Worm (Caenorhabditis elegans) whole organism, L2 larva: ENCODE measurements around the gene Y17G7B.8.

ENCODE experiments used
- aly-2 ChIP-seq: fragments of 150-350 bp; optimal IDR thresholded peaks from 2 replicates; lab custom pipeline; 2014; ENCODE audit warnings: missing biosample characterization, missing genetic modification characterization
- ama-1 ChIP-seq: fragments of 150-350 bp; optimal IDR thresholded peaks from 2 replicates; lab custom pipeline; 2018; ENCODE audit warnings: inconsistent platforms
- elt-3 ChIP-seq: sonication (generic microtip); optimal IDR thresholded peaks from 2 replicates; lab custom pipeline; 2017; ENCODE audit warnings: missing biosample characterization, missing genetic modification characterization
- lin-13 ChIP-seq: fragments of 150-350 bp; optimal IDR thresholded peaks from 2 replicates; lab custom pipeline; 2014; ENCODE audit warnings: missing biosample characterization, missing genetic modification reagents, missing genetic modification characterization
- lsy-2 ChIP-seq, 2 experiments: fragments of 150-350 bp in 1 of 2; sonication (generic microtip) in 1 of 2; optimal IDR thresholded peaks; 2 replicates each; lab custom pipeline; 2014 to 2017; ENCODE audit warnings: missing biosample characterization in 2 of 2, missing genetic modification characterization in 2 of 2
- snpc-4 ChIP-seq: fragments of 150-350 bp; optimal IDR thresholded peaks from 2 replicates; lab custom pipeline; 2014; ENCODE audit warnings: missing biosample characterization, missing genetic modification characterization

DNA sequence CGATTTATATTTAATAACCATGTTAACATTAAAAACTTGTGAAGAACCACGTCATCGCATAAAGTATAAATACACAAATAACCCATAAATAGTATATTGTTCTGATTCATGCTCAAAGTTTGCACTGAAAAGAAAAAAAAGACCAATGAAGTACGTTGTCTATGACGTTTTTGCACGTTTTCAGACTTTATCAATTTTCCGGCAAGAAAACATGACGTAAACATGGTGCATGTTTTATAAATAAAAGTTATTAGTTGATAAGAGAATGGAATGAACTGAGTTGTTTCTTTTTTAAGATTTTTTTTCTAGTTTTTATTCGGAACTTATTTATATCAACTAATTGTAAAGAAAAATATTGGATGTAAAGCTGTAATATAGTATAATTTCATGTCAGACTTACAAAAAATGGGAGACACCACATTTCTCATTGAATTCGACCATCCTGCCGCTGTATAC lies 37.2 kb upstream of the Y17G7B.8 start, which contains the start of gene arrd-8:
- no peak for TF ChIP-seq aly-2 (tag; lab: Kevin White, UChicago)
- no peak for TF ChIP-seq lsy-2 (tag; optimal IDR thresholded peaks at IDR 0.05; lab: Kevin White, UChicago)
- no peak for TF ChIP-seq ama-1 (lab: Kevin White, UChicago)
- no peak for TF ChIP-seq lin-13 (GFP tag; lab: Kevin White, UChicago)
- TF ChIP-seq elt-3 (tag; lab: Kevin White, UChicago): no peak
- no peak for TF ChIP-seq snpc-4 (tag; lab: Kevin White, UChicago)
